Worm (Caenorhabditis elegans): ENCODE measurements around the gene acbp-7.

The acbp-7 gene

ce11 chrIII:4811195-4811594 lies 26.3 kb upstream of the acbp-7 start, which contains the start of gene C38D4.7:
Gene C38D4.7, minus strand, starts transcription at chrIII:4811295.
- TF ChIP-seq F13C5.2 (tag; optimal IDR thresholded peaks at IDR 0.05): no peak
- no peak for TF ChIP-seq hmbx-1 (tag; optimal IDR thresholded peaks at IDR 0.05)
- TF ChIP-seq ets-7 (tag; optimal IDR thresholded peaks at IDR 0.05): no peak
- TF ChIP-seq sea-1 (GFP tag; conservative IDR thresholded peaks at IDR 0.05): no peak
- TF ChIP-seq pes-1 (GFP tag; IDR thresholded peaks at IDR 0.05): no peak
- no peak for TF ChIP-seq scrt-1 (GFP tag; IDR thresholded peaks at IDR 0.05)
- no peak for TF ChIP-seq tra-4 (tag; optimal IDR thresholded peaks at IDR 0.05)
- TF ChIP-seq B0310.2 (tag; optimal IDR thresholded peaks at IDR 0.05): no peak
- TF ChIP-seq hmg-4 (GFP tag; optimal IDR thresholded peaks at IDR 0.05): no peak
- TF ChIP-seq ceh-13 (GFP tag; optimal IDR thresholded peaks at IDR 0.05): no peak
- TF ChIP-seq flt-1 (GFP tag; IDR thresholded peaks at IDR 0.05): no peak

DNA sequence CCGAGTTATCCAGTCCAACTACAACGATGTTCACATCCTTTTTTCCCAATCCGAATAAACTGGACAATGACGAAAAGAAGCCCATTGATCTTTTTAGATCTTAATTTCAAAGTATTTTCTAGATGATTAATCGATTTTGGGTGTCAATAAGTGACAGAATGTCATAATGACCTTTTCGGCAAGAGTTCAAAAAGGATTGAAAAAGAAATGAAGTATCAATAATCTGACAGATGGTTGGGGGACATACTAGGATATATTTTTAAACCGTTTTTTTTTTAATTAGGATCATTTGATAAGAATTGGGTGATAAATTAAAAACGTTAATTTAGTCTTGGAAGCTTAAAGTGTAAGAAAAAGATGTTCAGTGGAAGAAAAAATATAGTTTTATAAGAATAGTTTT lies 22.8 kb upstream of the acbp-7 start, which contains the start of gene arl-6:
TSS of gene arl-6 (minus strand) at position 101 of the 400 bp plus-strand sequence.
- TF ChIP-seq sea-1 (GFP tag; conservative IDR thresholded peaks at IDR 0.05): no peak
- TF ChIP-seq tbx-37 (GFP tag; conservative IDR thresholded peaks at IDR 0.05): no peak
- no peak for TF ChIP-seq tbx-11 (GFP tag; IDR thresholded peaks at IDR 0.05)
- no peak for TF ChIP-seq aly-1 (tag; optimal IDR thresholded peaks at IDR 0.05)
- no peak for TF ChIP-seq ets-7 (tag; optimal IDR thresholded peaks at IDR 0.05)
- no peak for TF ChIP-seq ceh-36 (tag; optimal IDR thresholded peaks at IDR 0.05)
- no peak for TF ChIP-seq hmg-4 (GFP tag; optimal IDR thresholded peaks at IDR 0.05)
- no peak for TF ChIP-seq F13C5.2 (tag; optimal IDR thresholded peaks at IDR 0.05)
- no peak for TF ChIP-seq hnd-1 (tag; optimal IDR thresholded peaks at IDR 0.05)
- no peak for TF ChIP-seq scrt-1 (GFP tag; IDR thresholded peaks at IDR 0.05)
- no peak for TF ChIP-seq hmbx-1 (tag; optimal IDR thresholded peaks at IDR 0.05)
- TF ChIP-seq flt-1 (GFP tag; IDR thresholded peaks at IDR 0.05): no peak
- no peak for TF ChIP-seq ceh-13 (GFP tag; optimal IDR thresholded peaks at IDR 0.05)
- TF ChIP-seq B0310.2 (tag; optimal IDR thresholded peaks at IDR 0.05): no peak
- no peak for TF ChIP-seq ama-1 (optimal IDR thresholded peaks at IDR 0.05)
- TF ChIP-seq pes-1 (GFP tag; IDR thresholded peaks at IDR 0.05): no peak

DNA sequence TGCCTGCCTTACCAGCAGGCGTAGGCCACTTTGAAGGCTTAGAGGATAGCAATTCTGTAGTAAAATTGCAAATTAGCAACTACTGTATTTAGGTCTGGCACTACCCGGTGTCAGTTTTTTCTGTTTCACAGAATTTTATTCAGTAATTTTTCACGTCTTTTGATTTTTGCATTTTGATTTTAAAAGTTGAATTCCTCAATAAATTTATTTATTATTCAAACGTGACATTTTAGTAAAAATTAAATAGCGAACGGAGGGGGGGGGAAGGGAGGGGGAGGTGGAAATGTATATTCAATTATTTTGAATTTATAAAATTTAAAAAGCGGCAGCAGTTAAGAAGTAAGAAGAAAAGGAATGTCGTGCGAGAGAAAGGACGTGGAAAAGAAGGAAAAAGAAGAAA lies 20.3 kb upstream of the acbp-7 start, which contains the start of gene F26A1.4:
TSS of gene F26A1.4 (plus strand) at position 301 of the 400 bp plus-strand sequence.
- no peak for TF ChIP-seq ama-1 (optimal IDR thresholded peaks at IDR 0.05)
- no peak for TF ChIP-seq hmbx-1 (tag; optimal IDR thresholded peaks at IDR 0.05)
- no peak for TF ChIP-seq pes-1 (GFP tag; IDR thresholded peaks at IDR 0.05)
- no peak for TF ChIP-seq B0310.2 (tag; optimal IDR thresholded peaks at IDR 0.05)
- no peak for TF ChIP-seq tra-4 (tag; optimal IDR thresholded peaks at IDR 0.05)
- TF ChIP-seq ceh-36 (tag; optimal IDR thresholded peaks at IDR 0.05): no peak
- TF ChIP-seq ets-7 (tag; optimal IDR thresholded peaks at IDR 0.05): no peak
- TF ChIP-seq F13C5.2 (tag; optimal IDR thresholded peaks at IDR 0.05): no peak
- TF ChIP-seq tbx-37 (GFP tag; conservative IDR thresholded peaks at IDR 0.05): no peak
- no peak for TF ChIP-seq ceh-13 (GFP tag; optimal IDR thresholded peaks at IDR 0.05)
- no peak for TF ChIP-seq flt-1 (GFP tag; IDR thresholded peaks at IDR 0.05)
- TF ChIP-seq tbx-11 (GFP tag; IDR thresholded peaks at IDR 0.05): no peak
- no peak for TF ChIP-seq hmg-4 (GFP tag; optimal IDR thresholded peaks at IDR 0.05)
- TF ChIP-seq scrt-1 (GFP tag; IDR thresholded peaks at IDR 0.05): no peak
- TF ChIP-seq sea-1 (GFP tag; conservative IDR thresholded peaks at IDR 0.05): no peak
- TF ChIP-seq aly-1 (tag; optimal IDR thresholded peaks at IDR 0.05): no peak

DNA sequence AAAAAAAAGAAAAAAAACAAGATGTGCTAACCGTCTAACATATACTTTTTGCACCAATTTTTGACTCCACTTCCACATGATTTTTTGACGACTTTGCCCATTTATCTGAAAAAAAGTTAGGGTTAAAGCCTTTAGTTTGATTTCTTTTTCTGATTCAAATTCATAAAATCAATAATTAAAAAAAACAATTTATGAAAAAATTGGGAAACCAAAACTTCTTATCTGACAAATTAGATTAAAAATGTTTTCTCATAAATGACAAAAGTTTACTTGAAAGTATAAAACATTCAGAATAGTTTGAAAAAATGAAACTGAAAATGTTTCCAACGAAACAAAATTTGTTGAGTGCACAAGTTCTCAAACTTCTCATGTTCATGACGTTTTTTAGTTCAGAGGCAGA lies 17.7 kb upstream of the acbp-7 start, which contains the start of gene F26A1.7:
TSS of gene F26A1.7 (minus strand) at position 101 of the 400 bp plus-strand sequence.
- no peak for TF ChIP-seq scrt-1 (GFP tag; IDR thresholded peaks at IDR 0.05)
- TF ChIP-seq ets-7 (tag; optimal IDR thresholded peaks at IDR 0.05): no peak
- TF ChIP-seq flt-1 (GFP tag; IDR thresholded peaks at IDR 0.05): no peak
- no peak for TF ChIP-seq pes-1 (GFP tag; IDR thresholded peaks at IDR 0.05)
- no peak for TF ChIP-seq ceh-13 (GFP tag; optimal IDR thresholded peaks at IDR 0.05)
- TF ChIP-seq hnd-1 (tag; optimal IDR thresholded peaks at IDR 0.05): no peak
- TF ChIP-seq F13C5.2 (tag; optimal IDR thresholded peaks at IDR 0.05): no peak
- no peak for TF ChIP-seq sea-1 (GFP tag; conservative IDR thresholded peaks at IDR 0.05)
- TF ChIP-seq hmg-4 (GFP tag; optimal IDR thresholded peaks at IDR 0.05): no peak
- no peak for TF ChIP-seq ama-1 (optimal IDR thresholded peaks at IDR 0.05)
- no peak for TF ChIP-seq ceh-36 (tag; optimal IDR thresholded peaks at IDR 0.05)
- no peak for TF ChIP-seq tra-4 (tag; optimal IDR thresholded peaks at IDR 0.05)
- TF ChIP-seq B0310.2 (tag; optimal IDR thresholded peaks at IDR 0.05): no peak
- no peak for TF ChIP-seq tbx-37 (GFP tag; conservative IDR thresholded peaks at IDR 0.05)
- no peak for TF ChIP-seq tbx-11 (GFP tag; IDR thresholded peaks at IDR 0.05)
- no peak for TF ChIP-seq aly-1 (tag; optimal IDR thresholded peaks at IDR 0.05)
- no peak for TF ChIP-seq hmbx-1 (tag; optimal IDR thresholded peaks at IDR 0.05)

DNA sequence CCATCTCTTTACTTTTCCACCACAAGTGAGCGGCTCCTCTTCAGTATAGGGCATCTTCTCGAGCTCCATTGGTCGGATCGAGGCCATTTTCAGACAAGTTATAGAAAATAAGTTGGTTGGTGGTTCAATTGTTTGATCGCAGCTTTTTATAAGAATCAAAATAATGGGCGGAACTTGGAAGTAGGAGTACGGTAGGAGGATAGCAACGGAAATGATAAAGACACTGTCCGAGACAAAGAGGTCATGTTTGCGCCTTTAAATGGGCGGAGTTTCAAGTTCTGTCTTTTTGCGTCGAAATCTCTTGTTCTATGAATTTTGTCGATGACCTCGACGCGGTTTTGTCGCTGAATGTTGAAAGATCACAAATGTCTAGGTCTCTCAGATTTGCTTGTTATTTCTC lies 15.4 kb upstream of the acbp-7 start, which contains the start of gene F26A1.8:
TSS of gene F26A1.8 (minus strand) at position 101 of the 400 bp plus-strand sequence.
- TF ChIP-seq F13C5.2 (tag; optimal IDR thresholded peaks at IDR 0.05) (no peak), hnd-1 (tag; optimal IDR thresholded peaks at IDR 0.05) (no peak), tra-4 (tag; optimal IDR thresholded peaks at IDR 0.05) (no peak), ceh-13 (GFP tag; optimal IDR thresholded peaks at IDR 0.05) (no peak), hmg-4 (GFP tag; optimal IDR thresholded peaks at IDR 0.05) (no peak), tbx-11 (GFP tag; IDR thresholded peaks at IDR 0.05) (no peak), tbx-37 (GFP tag; conservative IDR thresholded peaks at IDR 0.05) (no peak), B0310.2 (tag; optimal IDR thresholded peaks at IDR 0.05) (no peak), pes-1 (GFP tag; IDR thresholded peaks at IDR 0.05) (no peak), flt-1 (GFP tag; IDR thresholded peaks at IDR 0.05) (no peak), ets-7 (tag; optimal IDR thresholded peaks at IDR 0.05) (no peak), hmbx-1 (tag; optimal IDR thresholded peaks at IDR 0.05) (no peak)

DNA sequence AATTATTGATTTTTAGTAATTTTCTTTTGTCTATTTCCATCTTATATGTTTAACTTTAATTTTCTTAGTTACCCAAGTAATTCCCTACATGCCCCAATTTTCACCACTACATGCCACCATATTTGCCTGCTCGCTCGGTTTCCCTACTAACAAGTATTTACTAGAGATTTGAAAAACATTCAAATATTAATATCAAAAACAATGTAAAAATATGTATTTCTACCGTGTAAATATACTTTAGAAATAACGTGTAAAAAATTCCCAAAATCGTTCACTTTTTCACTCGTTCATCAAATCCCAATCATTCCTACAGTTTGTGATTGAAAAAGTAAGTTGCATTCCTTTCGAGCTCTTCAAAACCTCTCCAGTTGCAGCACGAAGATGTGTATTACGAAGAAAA lies 10.9 kb upstream of the acbp-7 start, which contains the start of gene F26A1.3:
TSS of gene F26A1.3 (plus strand) at position 301 of the 400 bp plus-strand sequence.
- TF ChIP-seq tbx-37 (GFP tag; conservative IDR thresholded peaks at IDR 0.05) (no peak), sea-1 (GFP tag; conservative IDR thresholded peaks at IDR 0.05) (no peak), hmg-4 (GFP tag; optimal IDR thresholded peaks at IDR 0.05) (no peak), tbx-11 (GFP tag; IDR thresholded peaks at IDR 0.05) (no peak), F13C5.2 (tag; optimal IDR thresholded peaks at IDR 0.05) (no peak), flt-1 (GFP tag; IDR thresholded peaks at IDR 0.05) (no peak), hmbx-1 (tag; optimal IDR thresholded peaks at IDR 0.05) (no peak), aly-1 (tag; optimal IDR thresholded peaks at IDR 0.05) (no peak), ets-7 (tag; optimal IDR thresholded peaks at IDR 0.05) (no peak), tra-4 (tag; optimal IDR thresholded peaks at IDR 0.05) (no peak), pes-1 (GFP tag; IDR thresholded peaks at IDR 0.05) (no peak), ceh-13 (GFP tag; optimal IDR thresholded peaks at IDR 0.05) (no peak), ama-1 (optimal IDR thresholded peaks at IDR 0.05) (no peak), B0310.2 (tag; optimal IDR thresholded peaks at IDR 0.05) (no peak), hnd-1 (tag; optimal IDR thresholded peaks at IDR 0.05) (no peak), ceh-36 (tag; optimal IDR thresholded peaks at IDR 0.05) (no peak), scrt-1 (GFP tag; IDR thresholded peaks at IDR 0.05) (no peak)

All from whole organism, early embryonic.